Worm (Caenorhabditis elegans) whole organism, early embryonic: ENCODE measurements around the gene K12B6.9.

ENCODE experiments used
- ama-1 ChIP-seq: fragments of 150-350 bp; optimal IDR thresholded peaks from 2 replicates; lab custom pipeline; 2014
- flt-1 ChIP-seq: fragments of 200-800 bp; sonication (Bioruptor generic); IDR thresholded peaks from 2 replicates; pipeline ENCODE4 v1.3.6; 2022; ENCODE audit warnings: missing genetic modification characterization, missing compliant biosample characterization

DNA sequence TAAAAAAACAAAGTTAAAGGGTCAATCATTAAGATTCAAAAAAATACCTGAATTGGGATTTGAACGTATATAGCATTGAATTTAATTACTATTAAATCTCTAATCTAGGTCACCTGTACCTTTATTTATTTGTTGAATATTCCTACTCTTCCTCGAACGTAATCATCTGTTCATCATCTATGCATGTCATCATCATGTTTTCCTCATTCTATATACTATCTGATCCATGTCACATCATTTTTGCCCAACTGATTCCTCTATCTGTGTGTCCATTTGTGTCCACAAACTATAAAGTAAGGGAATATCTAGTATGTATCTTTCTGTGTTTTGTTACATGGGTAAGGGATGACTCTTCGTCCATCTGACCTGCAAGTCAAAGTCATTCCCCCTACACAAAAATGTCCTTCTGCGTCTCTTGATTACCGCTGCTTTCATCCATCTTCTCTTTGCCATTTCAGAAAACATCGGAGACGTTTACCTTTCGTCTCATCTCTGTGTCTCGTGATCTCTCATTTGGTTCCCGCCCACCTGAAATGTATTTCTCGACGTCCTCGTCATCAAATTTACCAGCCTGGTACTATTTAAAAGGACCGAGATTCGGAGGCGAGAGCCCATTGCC lies 30.4 kb upstream of the K12B6.9 start:
- TF ChIP-seq ama-1 (lab: Kevin White, UChicago): no peak
- TF ChIP-seq flt-1: no peak
